Worm (Caenorhabditis elegans): ENCODE data around the gene ZK938.11.

- TF ChIP-seq egl-27 (tag; optimal IDR thresholded peaks at IDR 0.05), result no peak
- TF ChIP-seq C34B4.2 (tag; optimal IDR thresholded peaks at IDR 0.05), result no peak
- no peak for TF ChIP-seq skn-1 (tag; optimal IDR thresholded peaks at IDR 0.05)
- no peak for TF ChIP-seq ceh-82 (tag; optimal IDR thresholded peaks at IDR 0.05)
- TF ChIP-seq nhr-237 (tag; optimal IDR thresholded peaks at IDR 0.05), result no peak
- TF ChIP-seq pqm-1 (tag; optimal IDR thresholded peaks at IDR 0.05), result no peak
- no peak for TF ChIP-seq elt-3 (tag; optimal IDR thresholded peaks at IDR 0.05)
- no peak for TF ChIP-seq rnt-1 (tag; optimal IDR thresholded peaks at IDR 0.05)
Observed at ce11 chrII:9857791-9858190, 17.6 kb upstream of the ZK938.11 start, which contains the start of gene chil-6.
